Worm (Caenorhabditis elegans) whole organism, early embryonic: Measurements from ENCODE around the gene mrpl-18.

Source experiments
- B0310.2 ChIP-seq: sonication (generic microtip); optimal IDR thresholded peaks from 2 replicates; lab custom pipeline; 2016; ENCODE audit warnings: mild to moderate bottlenecking, missing genetic modification characterization, missing compliant biosample characterization
- F13C5.2 ChIP-seq: sonication (generic microtip); optimal IDR thresholded peaks from 2 replicates; lab custom pipeline; 2017; ENCODE audit warnings: mild to moderate bottlenecking, missing genetic modification characterization, inconsistent platforms, missing compliant biosample characterization
- aly-1 ChIP-seq: sonication (generic microtip); optimal IDR thresholded peaks from 2 replicates; lab custom pipeline; 2016; ENCODE audit warnings: missing genetic modification characterization, missing compliant biosample characterization
- ama-1 ChIP-seq: fragments of 150-350 bp; optimal IDR thresholded peaks from 2 replicates; lab custom pipeline; 2014
- ceh-13 ChIP-seq: fragments of 200-800 bp; sonication (Bioruptor generic); optimal IDR thresholded peaks from 2 replicates; lab custom pipeline; 2018; ENCODE audit warnings: mild to moderate bottlenecking, missing genetic modification characterization, missing compliant biosample characterization
- ceh-36 ChIP-seq: sonication (generic microtip); optimal IDR thresholded peaks from 2 replicates; lab custom pipeline; 2016; ENCODE audit warnings: missing genetic modification characterization, inconsistent platforms, missing compliant biosample characterization
- ets-7 ChIP-seq: sonication (generic microtip); optimal IDR thresholded peaks from 2 replicates; lab custom pipeline; 2016; ENCODE audit warnings: missing genotype, missing genetic modification characterization, missing compliant biosample characterization
- flt-1 ChIP-seq: fragments of 200-800 bp; sonication (Bioruptor generic); IDR thresholded peaks from 2 replicates; pipeline ENCODE4 v1.3.6; 2022; ENCODE audit warnings: missing genetic modification characterization, missing compliant biosample characterization
- hmbx-1 ChIP-seq: sonication (generic microtip); optimal IDR thresholded peaks from 2 replicates; lab custom pipeline; 2016; ENCODE audit warnings: mild to moderate bottlenecking, missing genetic modification characterization, missing compliant biosample characterization
- hmg-4 ChIP-seq: fragments of 200-800 bp; sonication (Bioruptor generic); optimal IDR thresholded peaks from 2 replicates; lab custom pipeline; 2018; ENCODE audit warnings: mild to moderate bottlenecking, missing genetic modification characterization, missing compliant biosample characterization
- hnd-1 ChIP-seq: sonication (generic microtip); optimal IDR thresholded peaks from 2 replicates; lab custom pipeline; 2016; ENCODE audit warnings: missing genetic modification characterization, missing compliant biosample characterization
- pes-1 ChIP-seq: fragments of 200-800 bp; sonication (Bioruptor generic); IDR thresholded peaks from 2 replicates; pipeline ENCODE4 v1.3.6; 2022; ENCODE audit warnings: missing genetic modification reagents, missing genetic modification characterization, missing compliant biosample characterization
- scrt-1 ChIP-seq: fragments of 200-800 bp; sonication (Bioruptor generic); IDR thresholded peaks from 2 replicates; pipeline ENCODE4 v1.3.6; 2022; ENCODE audit warnings: missing genetic modification characterization, missing compliant biosample characterization
- sea-1 ChIP-seq: fragments of 200-800 bp; sonication (Bioruptor generic); conservative IDR thresholded peaks from 2 replicates; pipeline ENCODE4 v1.3.6; 2022; ENCODE audit warnings: missing genetic modification characterization, missing compliant biosample characterization
- tbx-11 ChIP-seq: fragments of 200-800 bp; sonication (Bioruptor generic); IDR thresholded peaks from 2 replicates; pipeline ENCODE4 v1.3.6; 2022; ENCODE audit warnings: missing genetic modification characterization, missing compliant biosample characterization
- tbx-37 ChIP-seq: fragments of 200-800 bp; sonication (Bioruptor generic); conservative IDR thresholded peaks from 2 replicates; pipeline ENCODE4 v1.3.6; 2022; ENCODE audit warnings: missing genetic modification reagents, missing genetic modification characterization, missing compliant biosample characterization
- tra-4 ChIP-seq: sonication (generic microtip); optimal IDR thresholded peaks from 2 replicates; lab custom pipeline; 2017; ENCODE audit warnings: missing genetic modification characterization, missing compliant biosample characterization

mrpl-18 gene

DNA sequence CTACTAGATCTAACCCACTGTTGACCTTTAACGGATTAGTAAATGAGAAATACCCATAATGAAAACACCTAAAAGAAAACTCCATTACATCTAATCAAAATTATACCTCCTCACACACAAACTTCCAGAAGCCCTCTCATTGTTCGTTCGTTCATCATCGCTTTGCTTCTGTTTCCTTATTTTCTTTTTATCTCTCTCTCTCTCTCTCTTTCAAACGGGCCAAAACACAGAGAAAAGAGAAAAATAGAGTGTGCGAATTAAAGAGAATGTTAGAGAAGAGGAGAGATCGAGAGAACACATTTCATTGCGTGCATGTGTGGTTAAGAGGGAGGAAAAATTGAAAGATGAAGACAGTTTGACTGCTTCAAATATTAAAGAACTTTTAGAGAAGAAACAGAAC lies 20.5 kb upstream of the mrpl-18 start:
- TF ChIP-seq hmg-4 (GFP tag; lab: Kevin White, UChicago) (peak; percentile 27), F13C5.2 (tag; lab: Kevin White, UChicago) (peak; percentile 30), tbx-37 (GFP tag; lab: Robert Waterston, UW) (no peak)

ce11 chrIII:8125234-8125633 lies 19.6 kb upstream of the mrpl-18 start:
- TF ChIP-seq ceh-13 (GFP tag; lab: Kevin White, UChicago) (no peak), F13C5.2 (tag; lab: Kevin White, UChicago) (peak; percentile 62), pes-1 (GFP tag; lab: Robert Waterston, UW) (no peak), sea-1 (GFP tag; lab: Robert Waterston, UW) (no peak)

DNA sequence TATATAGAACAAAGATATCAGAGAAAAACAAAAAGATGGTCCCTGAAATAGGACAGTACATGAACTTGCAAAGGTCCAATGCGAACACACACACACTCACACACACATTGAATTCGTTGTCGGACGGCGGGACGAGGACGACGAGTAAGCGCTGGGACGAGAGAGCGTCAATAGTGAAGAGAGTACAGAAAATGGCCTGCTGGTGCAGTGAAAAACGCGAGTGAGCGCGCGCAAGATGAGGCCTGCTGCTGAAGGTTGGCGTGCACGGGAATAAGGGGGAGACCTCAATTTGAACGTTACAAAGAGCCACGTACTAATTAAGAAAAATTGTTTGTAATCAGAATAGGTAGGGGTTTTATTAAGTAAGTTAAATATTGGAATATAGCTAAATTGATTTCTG lies 17.8 kb upstream of the mrpl-18 start:
- TF ChIP-seq pes-1 (GFP tag; lab: Robert Waterston, UW) (no peak), tra-4 (tag; lab: Kevin White, UChicago) (no peak), aly-1 (peak; percentile 26), hmg-4 (GFP tag; lab: Kevin White, UChicago) (peak; percentile 71), sea-1 (GFP tag; lab: Robert Waterston, UW) (peak; percentile 54; the same call in 1 of the 2 replicates), hmbx-1 (tag; lab: Kevin White, UChicago) (no peak), F13C5.2 (tag; lab: Kevin White, UChicago) (peak; percentile 58)

DNA sequence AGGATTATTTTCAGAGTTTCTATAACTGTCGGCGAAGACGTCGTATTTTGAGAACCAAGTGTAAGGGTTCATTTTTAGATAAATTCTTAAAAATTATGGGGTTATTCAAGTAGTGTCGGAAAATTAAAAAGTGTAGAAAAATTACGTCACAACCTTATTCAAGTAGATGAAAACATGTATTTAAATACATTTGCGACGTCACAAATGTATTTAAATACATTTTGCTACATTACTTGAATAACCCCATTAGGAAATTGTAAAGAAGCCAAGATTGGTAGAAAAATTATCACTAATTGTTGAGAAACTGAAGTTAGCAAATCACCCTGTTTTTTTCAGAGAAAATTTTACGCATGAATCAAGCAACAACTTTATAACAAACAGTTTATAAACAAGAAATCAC lies 15.6 kb upstream of the mrpl-18 start:
- TF ChIP-seq F13C5.2 (tag; lab: Kevin White, UChicago): no peak
- TF ChIP-seq pes-1 (GFP tag; lab: Robert Waterston, UW): no peak

ce11 chrIII:8130177-8130902 lies 14.5 kb upstream of the mrpl-18 start, which contains the start of the genes rpl-21 and C14B9.10:
Gene rpl-21, minus strand, starts transcription at chrIII:8130227.
Gene C14B9.10, plus strand, starts transcription at chrIII:8130852.
- TF ChIP-seq aly-1 (no peak), ets-7 (no peak), F13C5.2 (tag; lab: Kevin White, UChicago) (peak; percentile 17), hmg-4 (GFP tag; lab: Kevin White, UChicago) (peak; percentile 2)

- TF ChIP-seq ceh-36 (tag; lab: Kevin White, UChicago) (no peak), hmg-4 (GFP tag; lab: Kevin White, UChicago) (peak; percentile 51), ets-7 (no peak), hnd-1 (no peak), hmbx-1 (tag; lab: Kevin White, UChicago) (no peak), tbx-11 (GFP tag; lab: Robert Waterston, UW) (no peak)
Measured at ce11 chrIII:8132496-8132895, 12.3 kb upstream of the mrpl-18 start.

DNA sequence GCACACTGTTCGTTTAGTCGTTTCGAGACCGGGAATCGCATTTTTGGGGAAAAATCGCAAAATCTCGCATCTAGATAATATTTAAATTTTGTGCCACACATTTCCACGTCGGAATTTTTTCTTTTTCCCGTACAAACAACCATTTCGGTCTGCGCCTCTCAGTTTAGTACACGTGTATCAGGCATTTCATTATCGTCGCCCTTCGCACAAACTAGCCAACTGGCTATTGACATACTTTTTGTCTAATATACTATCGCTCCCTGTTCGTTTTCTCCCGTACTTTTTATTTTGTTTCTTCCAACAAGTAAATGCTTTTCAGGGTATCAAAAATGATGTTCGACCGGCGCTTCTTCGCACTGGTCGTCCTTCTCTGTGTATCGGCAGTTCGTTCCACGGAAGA lies 11.5 kb upstream of the mrpl-18 start, which contains the start of gene C14B9.2:
C14B9.2 (plus strand) TSS at position 320 of the 400 bp plus-strand sequence.
- TF ChIP-seq flt-1 (GFP tag; lab: Robert Waterston, UW) (no peak), tbx-37 (GFP tag; lab: Robert Waterston, UW) (no peak), ets-7 (no peak), aly-1 (no peak), hmg-4 (GFP tag; lab: Kevin White, UChicago) (no peak), tbx-11 (GFP tag; lab: Robert Waterston, UW) (no peak), ama-1 (no peak), ceh-36 (tag; lab: Kevin White, UChicago) (no peak), sea-1 (GFP tag; lab: Robert Waterston, UW) (no peak), hnd-1 (no peak), B0310.2 (no peak), hmbx-1 (tag; lab: Kevin White, UChicago) (no peak), pes-1 (GFP tag; lab: Robert Waterston, UW) (no peak), F13C5.2 (tag; lab: Kevin White, UChicago) (no peak), tra-4 (tag; lab: Kevin White, UChicago) (no peak), scrt-1 (GFP tag; lab: Robert Waterston, UW) (no peak), ceh-13 (GFP tag; lab: Kevin White, UChicago) (no peak)

ce11 chrIII:8136517-8137099 lies 8.2 kb upstream of the mrpl-18 start:
- TF ChIP-seq ets-7: no peak
- TF ChIP-seq pes-1 (GFP tag; lab: Robert Waterston, UW): no peak
- no peak for TF ChIP-seq tbx-37 (GFP tag; lab: Robert Waterston, UW)
- TF ChIP-seq ama-1: peak; percentile 46
- no peak for TF ChIP-seq F13C5.2 (tag; lab: Kevin White, UChicago)
- TF ChIP-seq aly-1: no peak

DNA sequence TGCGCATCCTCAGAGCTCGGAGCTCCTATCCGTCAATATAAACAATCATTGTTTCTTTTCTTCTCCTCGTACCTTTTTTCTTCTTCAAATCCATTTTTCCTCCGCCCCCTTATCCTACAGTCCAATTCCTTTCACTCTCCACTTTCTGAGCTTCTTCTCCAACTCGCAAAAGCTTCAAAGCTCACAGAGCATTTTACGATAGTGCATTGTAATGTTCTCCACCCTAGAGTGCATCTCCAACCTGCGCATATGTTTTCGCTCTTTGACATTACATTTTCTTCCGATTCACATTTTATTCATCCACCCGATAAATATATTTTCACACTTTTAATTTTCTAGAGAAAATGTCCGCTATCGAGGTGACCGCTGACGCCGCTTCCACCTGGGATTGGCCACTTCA lies 7.0 kb upstream of the mrpl-18 start, which contains the start of gene hsp-12.2:
hsp-12.2 (plus strand) TSS at position 301 of the 400 bp plus-strand sequence.
- TF ChIP-seq hnd-1: no peak
- TF ChIP-seq tbx-37 (GFP tag; lab: Robert Waterston, UW): no peak
- TF ChIP-seq flt-1 (GFP tag; lab: Robert Waterston, UW): no peak
- TF ChIP-seq tra-4 (tag; lab: Kevin White, UChicago): no peak
- no peak for TF ChIP-seq pes-1 (GFP tag; lab: Robert Waterston, UW)
